Worm (Caenorhabditis elegans) whole organism, young adult: Measurements from ENCODE around the gene ceh-93.

Experiments
- B0019.2 ChIP-seq: fragments of 200-800 bp; sonication (Bioruptor generic); conservative IDR thresholded peaks from 2 replicates; pipeline ENCODE4 v1.3.6; 2022; ENCODE audit warnings: missing genetic modification reagents, missing genetic modification characterization, missing compliant biosample characterization
- B0261.1 ChIP-seq: sonication (generic microtip); optimal IDR thresholded peaks from 2 replicates; lab custom pipeline; 2016; ENCODE audit warnings: mild to moderate bottlenecking, missing genetic modification characterization, moderate library complexity, missing compliant biosample characterization
- B0336.3 ChIP-seq: fragments of 200-800 bp; sonication (Bioruptor generic); IDR thresholded peaks from 2 replicates; pipeline ENCODE4 v1.3.6; 2022; ENCODE audit warnings: missing genetic modification characterization, missing compliant biosample characterization
- F37B4.10 ChIP-seq: fragments of 200-800 bp; sonication (Bioruptor generic); IDR thresholded peaks from 2 replicates; pipeline ENCODE4 v1.3.6; 2022; ENCODE audit warnings: missing genetic modification characterization, missing compliant biosample characterization
- F49E8.2 ChIP-seq: sonication (generic microtip); optimal IDR thresholded peaks from 3 replicates; lab custom pipeline; 2017; ENCODE audit warnings: missing genetic modification characterization, mild to moderate bottlenecking, missing compliant biosample characterization, antibody characterized with exemption, moderate library complexity; ENCODE audit not compliant: insufficient read depth
- F55B11.4 ChIP-seq: sonication (generic microtip); optimal IDR thresholded peaks from 2 replicates; lab custom pipeline; 2016; ENCODE audit warnings: missing compliant biosample characterization, missing genetic modification characterization, borderline replicate concordance; ENCODE audit not compliant: insufficient read depth
- F57A8.1 ChIP-seq: fragments of 200-800 bp; sonication (Bioruptor generic); optimal IDR thresholded peaks from 2 replicates; lab custom pipeline; 2018; ENCODE audit warnings: mild to moderate bottlenecking, missing genetic modification characterization, moderate library complexity, missing compliant biosample characterization
- F57C9.4 ChIP-seq: sonication (generic microtip); optimal IDR thresholded peaks from 2 replicates; lab custom pipeline; 2017; ENCODE audit warnings: mild to moderate bottlenecking, missing genetic modification characterization, missing compliant biosample characterization
- T07F8.4 ChIP-seq: sonication (generic microtip); optimal IDR thresholded peaks from 2 replicates; lab custom pipeline; 2016; ENCODE audit warnings: mild to moderate bottlenecking, missing genetic modification characterization, moderate library complexity, missing compliant biosample characterization
- akir-1 ChIP-seq: fragments of 200-800 bp; sonication (Bioruptor generic); optimal IDR thresholded peaks from 2 replicates; lab custom pipeline; 2018; ENCODE audit warnings: mild to moderate bottlenecking, missing genetic modification characterization, moderate library complexity, missing compliant biosample characterization
- ama-1 ChIP-seq, 3 experiments: fragments of 150-350 bp in 1 of 3; sonication (generic microtip) in 2 of 3; optimal IDR thresholded peaks; 2 replicates each; lab custom pipeline; 2014 to 2018; ENCODE audit warnings: missing biosample characterization in 2 of 3, missing genetic modification characterization in 2 of 3, missing genetic modification reagents in 2 of 3
- atf-7 ChIP-seq: sonication (generic microtip); optimal IDR thresholded peaks from 2 replicates; lab custom pipeline; 2017; ENCODE audit warnings: mild to moderate bottlenecking, missing genetic modification characterization, missing compliant biosample characterization
- attf-3 ChIP-seq: fragments of 200-800 bp; sonication (Bioruptor generic); conservative IDR thresholded peaks from 2 replicates; pipeline ENCODE4 v1.3.6; 2022; ENCODE audit warnings: missing genetic modification reagents, missing genetic modification characterization, missing compliant biosample characterization
- ceh-27 ChIP-seq: fragments of 200-800 bp; sonication (Bioruptor generic); optimal IDR thresholded peaks from 2 replicates; lab custom pipeline; 2018; ENCODE audit warnings: mild to moderate bottlenecking, missing genetic modification characterization, moderate library complexity, missing compliant biosample characterization
- ceh-79 ChIP-seq: sonication (generic microtip); optimal IDR thresholded peaks from 2 replicates; lab custom pipeline; 2017; ENCODE audit warnings: mild to moderate bottlenecking, missing genetic modification characterization, missing compliant biosample characterization
- dox-1 ChIP-seq: fragments of 200-800 bp; sonication (Bioruptor generic); IDR thresholded peaks from 2 replicates; pipeline ENCODE4 v1.3.6; 2022; ENCODE audit warnings: missing genetic modification reagents, missing genetic modification characterization, missing compliant biosample characterization
- dpff-1 ChIP-seq: sonication (generic microtip); optimal IDR thresholded peaks from 2 replicates; lab custom pipeline; 2017; ENCODE audit warnings: mild to moderate bottlenecking, missing genetic modification characterization, missing compliant biosample characterization
- dpl-1 ChIP-seq: fragments of 150-350 bp; optimal IDR thresholded peaks from 2 replicates; lab custom pipeline; 2014; ENCODE audit warnings: missing biosample characterization, missing genetic modification reagents, missing genetic modification characterization
- efl-1 ChIP-seq: fragments of 150-350 bp; optimal IDR thresholded peaks from 2 replicates; lab custom pipeline; 2014; ENCODE audit warnings: missing biosample characterization, missing genetic modification reagents, missing genetic modification characterization
- ekl-4 ChIP-seq: fragments of 200-800 bp; sonication (Bioruptor generic); IDR thresholded peaks from 2 replicates; pipeline ENCODE4 v1.3.6; 2022; ENCODE audit warnings: missing genetic modification reagents, missing genetic modification characterization, missing compliant biosample characterization
- ets-4 ChIP-seq: fragments of 200-800 bp; sonication (Bioruptor generic); optimal IDR thresholded peaks from 2 replicates; lab custom pipeline; 2018; ENCODE audit warnings: mild to moderate bottlenecking, missing genetic modification characterization, missing compliant biosample characterization
- fkh-3 ChIP-seq: sonication (generic microtip); optimal IDR thresholded peaks from 2 replicates; lab custom pipeline; 2016; ENCODE audit warnings: mild to moderate bottlenecking, missing genetic modification characterization, missing compliant biosample characterization
- him-1 ChIP-seq: sonication (generic microtip); optimal IDR thresholded peaks from 2 replicates; lab custom pipeline; 2016; ENCODE audit warnings: missing genotype, missing genetic modification reagents, missing genetic modification characterization, missing compliant biosample characterization
- hlh-12 ChIP-seq: sonication (generic microtip); optimal IDR thresholded peaks from 2 replicates; lab custom pipeline; 2016; ENCODE audit warnings: missing genetic modification characterization, missing compliant biosample characterization
- hmg-1.2 ChIP-seq: fragments of 200-800 bp; sonication (Bioruptor generic); IDR thresholded peaks from 2 replicates; pipeline ENCODE4 v1.3.6; 2022; ENCODE audit warnings: missing genetic modification reagents, missing genetic modification characterization, missing compliant biosample characterization
- lag-1 ChIP-seq: fragments of 200-800 bp; sonication (Bioruptor generic); IDR thresholded peaks from 2 replicates; pipeline ENCODE4 v1.3.6; 2022; ENCODE audit warnings: missing genetic modification reagents, missing genetic modification characterization, missing compliant biosample characterization
- let-526 ChIP-seq: fragments of 200-800 bp; sonication (Bioruptor generic); IDR thresholded peaks from 2 replicates; pipeline ENCODE4 v1.3.6; 2022; ENCODE audit warnings: missing genetic modification reagents, missing genetic modification characterization, missing compliant biosample characterization
- let-607 ChIP-seq, 2 experiments: fragments of 200-800 bp in 1 of 2; sonication (Bioruptor generic) in 1 of 2; sonication (generic microtip) in 1 of 2; optimal IDR thresholded peaks; 2 replicates each; lab custom pipeline; 2016 to 2018; ENCODE audit warnings: mild to moderate bottlenecking in 2 of 2, missing compliant biosample characterization in 2 of 2, missing genetic modification characterization in 2 of 2, moderate library complexity in 2 of 2, missing genotype in 1 of 2
- lin-26 ChIP-seq: fragments of 200-800 bp; sonication (Bioruptor generic); IDR thresholded peaks from 2 replicates; pipeline ENCODE4 v1.3.6; 2022; ENCODE audit warnings: missing genetic modification reagents, missing genetic modification characterization, missing compliant biosample characterization
- lin-35 ChIP-seq, 3 experiments: fragments of 150-350 bp in 2 of 3; sonication (generic microtip) in 1 of 3; optimal IDR thresholded peaks; 2 replicates each; lab custom pipeline; 2014 to 2018; ENCODE audit warnings: missing biosample characterization in 3 of 3, missing genetic modification characterization in 3 of 3, missing genetic modification reagents in 3 of 3
- lsl-1 ChIP-seq: fragments of 200-800 bp; sonication (Bioruptor generic); optimal IDR thresholded peaks from 2 replicates; lab custom pipeline; 2018; ENCODE audit warnings: mild to moderate bottlenecking, missing genetic modification characterization, moderate library complexity, missing compliant biosample characterization
- madf-6 ChIP-seq: fragments of 200-800 bp; sonication (Bioruptor generic); IDR thresholded peaks from 2 replicates; pipeline ENCODE4 v1.3.6; 2022; ENCODE audit warnings: missing genetic modification reagents, missing genetic modification characterization, missing compliant biosample characterization
- mcd-1 ChIP-seq: fragments of 200-800 bp; sonication (Bioruptor generic); IDR thresholded peaks from 2 replicates; pipeline ENCODE4 v1.3.6; 2022; ENCODE audit warnings: missing genetic modification reagents, missing genetic modification characterization, missing compliant biosample characterization
- mel-28 ChIP-seq: sonication (generic microtip); optimal IDR thresholded peaks from 2 replicates; lab custom pipeline; 2016; ENCODE audit warnings: borderline replicate concordance, mild to moderate bottlenecking, missing genetic modification characterization, missing compliant biosample characterization
- nhr-27 ChIP-seq: fragments of 200-800 bp; sonication (Bioruptor generic); optimal IDR thresholded peaks from 2 replicates; lab custom pipeline; 2018; ENCODE audit warnings: mild to moderate bottlenecking, missing genetic modification characterization, moderate library complexity, missing compliant biosample characterization
- pha-4 ChIP-seq: fragments of 150-350 bp; sonication (generic microtip); optimal IDR thresholded peaks from 2 replicates; lab custom pipeline; 2014; ENCODE audit warnings: missing biosample characterization, missing genetic modification reagents, missing genetic modification characterization
- repo-1 ChIP-seq: sonication (generic microtip); optimal IDR thresholded peaks from 2 replicates; lab custom pipeline; 2017; ENCODE audit warnings: mild to moderate bottlenecking, missing genetic modification characterization, missing compliant biosample characterization
- sea-2 ChIP-seq: fragments of 200-800 bp; sonication (Bioruptor generic); IDR thresholded peaks from 2 replicates; pipeline ENCODE4 v1.3.6; 2022; ENCODE audit warnings: missing genetic modification characterization, missing compliant biosample characterization
- unc-62 ChIP-seq: fragments of 150-350 bp; optimal IDR thresholded peaks from 2 replicates; lab custom pipeline; 2014; ENCODE audit warnings: missing biosample characterization, missing genetic modification reagents, missing genetic modification characterization
- ztf-18 ChIP-seq: sonication (generic microtip); optimal IDR thresholded peaks from 2 replicates; lab custom pipeline; 2016; ENCODE audit warnings: missing genotype, mild to moderate bottlenecking, missing genetic modification characterization, missing compliant biosample characterization

Gene ceh-93

ce11 chrX:410073-410572 lies 21.5 kb upstream of the ceh-93 start (continued):
- peak; percentile 50 for TF ChIP-seq ztf-18 (tag; lab: Kevin White, UChicago)
- TF ChIP-seq let-607 (tag; optimal IDR thresholded peaks at IDR 0.05; lab: Kevin White, UChicago), result peak in 1 of 2 experiments; percentile 85
- peak; percentile 89 for TF ChIP-seq hmg-1.2 (GFP tag; lab: Robert Waterston, UW)
- no peak for TF ChIP-seq ama-1 (optimal IDR thresholded peaks at IDR 0.05; lab: Kevin White, UChicago)
- TF ChIP-seq ama-1 (GFP tag; optimal IDR thresholded peaks at IDR 0.05; lab: Kevin White, UChicago), result peak in 1 of 2 experiments; percentile 26
- TF ChIP-seq madf-6 (GFP tag; lab: Robert Waterston, UW), result peak; percentile 28; the same call in 1 of the 2 replicates
- no peak; the same call in 1 of the 2 replicates for TF ChIP-seq B0019.2
- peak; percentile 27; the same call in 1 of the 2 replicates for TF ChIP-seq let-526 (GFP tag; lab: Robert Waterston, UW)
- TF ChIP-seq fkh-3 (tag; lab: Kevin White, UChicago), result peak; percentile 78
- TF ChIP-seq akir-1 (GFP tag; lab: Kevin White, UChicago), result no peak
- peak in 1 of 3 experiments; percentile 82 for TF ChIP-seq lin-35 (GFP tag; optimal IDR thresholded peaks at IDR 0.05; lab: Kevin White, UChicago)
- peak; percentile 96 for TF ChIP-seq dox-1 (GFP tag; lab: Robert Waterston, UW)
- peak; percentile 74 for TF ChIP-seq T07F8.4 (tag; lab: Kevin White, UChicago)
- no peak for TF ChIP-seq ets-4 (GFP tag; lab: Kevin White, UChicago)
- TF ChIP-seq B0336.3 (GFP tag; lab: Robert Waterston, UW), result peak; percentile 96
- TF ChIP-seq dpff-1 (tag; lab: Kevin White, UChicago), result no peak
- TF ChIP-seq hlh-12, result no peak
- no peak for TF ChIP-seq F57C9.4 (tag; lab: Kevin White, UChicago)
- peak; percentile 83 for TF ChIP-seq him-1 (tag; lab: Kevin White, UChicago)
- peak; percentile 90 for TF ChIP-seq B0261.1 (tag; lab: Kevin White, UChicago)
- 0 out of 2 replicates have a peak, but pooled peaks have one; percentile 5 for TF ChIP-seq F37B4.10
- no peak for TF ChIP-seq lsl-1 (GFP tag; lab: Kevin White, UChicago)
- no peak for TF ChIP-seq unc-62
- peak; percentile 92 for TF ChIP-seq repo-1 (tag; lab: Kevin White, UChicago)
- peak; percentile 86 for TF ChIP-seq lin-26
- no peak for TF ChIP-seq F55B11.4 (tag; lab: Kevin White, UChicago)
- peak; percentile 92 for TF ChIP-seq ceh-27
- TF ChIP-seq efl-1, result no peak
- TF ChIP-seq atf-7 (tag; lab: Kevin White, UChicago), result peak; percentile 91
- TF ChIP-seq ceh-79, result peak; percentile 67
- peak; percentile 83 for TF ChIP-seq mcd-1 (GFP tag; lab: Robert Waterston, UW)
- peak; percentile 35 for TF ChIP-seq nhr-27
- TF ChIP-seq dpl-1 (GFP tag; lab: Kevin White, UChicago), result no peak
- TF ChIP-seq sea-2, result 0 out of 2 replicates have a peak, but pooled peaks have one; percentile 48
- no peak for TF ChIP-seq lag-1
- no peak for TF ChIP-seq F57A8.1 (GFP tag; lab: Kevin White, UChicago)
- TF ChIP-seq, all 124 proteins: peak for 81

ce11 chrX:404597-404996 lies 16.0 kb upstream of the ceh-93 start, which contains the start of gene R04A9.1:
R04A9.1 (plus strand) TSS chrX:404897.
- no peak for TF ChIP-seq mel-28 (tag; lab: Kevin White, UChicago)
- no peak for TF ChIP-seq attf-3 (GFP tag; lab: Robert Waterston, UW)
- TF ChIP-seq ekl-4 (GFP tag; lab: Robert Waterston, UW), result no peak
- no peak for TF ChIP-seq pha-4
- TF ChIP-seq T07F8.4 (tag; lab: Kevin White, UChicago), result no peak
- TF ChIP-seq F49E8.2 (tag; lab: Kevin White, UChicago), result no peak
